Fruit fly (Drosophila melanogaster): ENCODE results near the gene kst.

kst gene

dm6 chr3L:3334784-3335183 is 1.9 kb upstream of the kst start, which contains the start of gene CG14969 (continued):
- TF ChIP-seq ham (GFP tag; IDR thresholded peaks at IDR 0.05) = no peak
- TF ChIP-seq scrt (GFP tag; optimal IDR thresholded peaks at IDR 0.05) = no peak
- no peak for TF ChIP-seq toy (GFP tag; IDR thresholded peaks at IDR 0.05)
- TF ChIP-seq CG17359 (tag; optimal IDR thresholded peaks at IDR 0.05) = no peak
- TF ChIP-seq Chrac-16 (GFP tag; optimal IDR thresholded peaks at IDR 0.05) = no peak
- TF ChIP-seq chif (GFP tag; optimal IDR thresholded peaks at IDR 0.05) = no peak
- TF ChIP-seq CG5245 (GFP tag; optimal IDR thresholded peaks at IDR 0.05) = no peak
- TF ChIP-seq schlank (tag; optimal IDR thresholded peaks at IDR 0.05) = no peak
- TF ChIP-seq zfh1 (GFP tag; IDR thresholded peaks at IDR 0.05) = no peak
- TF ChIP-seq CG1233 (GFP tag; optimal IDR thresholded peaks at IDR 0.05) = no peak
- no peak for TF ChIP-seq CG17186 (GFP tag; optimal IDR thresholded peaks at IDR 0.05)
- no peak for TF ChIP-seq Ravus (GFP tag; IDR thresholded peaks at IDR 0.05)
- peak; percentile 39 for TF ChIP-seq Ets97D (GFP tag; optimal IDR thresholded peaks at IDR 0.05)
- TF ChIP-seq Doc2 (GFP tag; IDR thresholded peaks at IDR 0.05) = no peak
- TF ChIP-seq cad (GFP tag; optimal IDR thresholded peaks at IDR 0.05) = no peak
- no peak for TF ChIP-seq Optix (GFP tag; IDR thresholded peaks at IDR 0.05)
- TF ChIP-seq gsb (GFP tag; IDR thresholded peaks at IDR 0.05) = no peak
- TF ChIP-seq ara (GFP tag; IDR thresholded peaks at IDR 0.05) = no peak
- no peak for TF ChIP-seq sna (GFP tag; IDR thresholded peaks at IDR 0.05; ENCODE audit: partially characterized antibody)
- no peak for TF ChIP-seq sqz (GFP tag; optimal IDR thresholded peaks at IDR 0.05)
- TF ChIP-seq CG1529 (GFP tag; optimal IDR thresholded peaks at IDR 0.05) = no peak
- no peak for TF ChIP-seq E2f1 (GFP tag; IDR thresholded peaks at IDR 0.05)
- 0 out of 3 replicates have a peak, but pooled peaks have one; percentile 24 for TF ChIP-seq HLH4C (GFP tag; IDR thresholded peaks at IDR 0.05; ENCODE audit: partially characterized antibody)
- no peak for TF ChIP-seq ap (GFP tag; IDR thresholded peaks at IDR 0.05)
- TF ChIP-seq bbx (GFP tag; IDR thresholded peaks at IDR 0.05; ENCODE audit: partially characterized antibody) = peak; percentile 48; the same call in 1 of the 2 replicates
- TF ChIP-seq CG2712 (tag; optimal IDR thresholded peaks at IDR 0.05) = peak; percentile 15
- no peak for TF ChIP-seq CG3995 (GFP tag; optimal IDR thresholded peaks at IDR 0.05)
- TF ChIP-seq HLHmδ (GFP tag; optimal IDR thresholded peaks at IDR 0.05) = no peak
- peak; percentile 41 for TF ChIP-seq gro (GFP tag; optimal IDR thresholded peaks at IDR 0.05)
- no peak for TF ChIP-seq bcd (GFP tag; optimal IDR thresholded peaks at IDR 0.05)
- peak; percentile 4 for TF ChIP-seq nmo (GFP tag; optimal IDR thresholded peaks at IDR 0.05)
- no peak for TF ChIP-seq CG2875 (GFP tag; optimal IDR thresholded peaks at IDR 0.05)
- no peak for TF ChIP-seq grn (GFP tag; optimal IDR thresholded peaks at IDR 0.05)
- TF ChIP-seq CG16779 (GFP tag; IDR thresholded peaks at IDR 0.05) = no peak
- no peak for TF ChIP-seq CG31224 (GFP tag; IDR thresholded peaks at IDR 0.05)
- TF ChIP-seq CG7839 (tag; optimal IDR thresholded peaks at IDR 0.05) = no peak
- no peak for TF ChIP-seq CG8281 (tag; optimal IDR thresholded peaks at IDR 0.05)
- no peak for TF ChIP-seq Mad (GFP tag; optimal IDR thresholded peaks at IDR 0.05)
- no peak for TF ChIP-seq sens (GFP tag)
- no peak for TF ChIP-seq CG3281 (GFP tag; optimal IDR thresholded peaks at IDR 0.05)
- TF ChIP-seq Deaf1 (tag; optimal IDR thresholded peaks at IDR 0.05) = no peak
- TF ChIP-seq Hey (tag; optimal IDR thresholded peaks at IDR 0.05) = no peak
- TF ChIP-seq ind (GFP tag; optimal IDR thresholded peaks at IDR 0.05) = no peak
- TF ChIP-seq CG12942 (GFP tag; optimal IDR thresholded peaks at IDR 0.05) = no peak
- no peak for TF ChIP-seq Sox100B (GFP tag; optimal IDR thresholded peaks at IDR 0.05)
- no peak for TF ChIP-seq dmrt99B (tag; optimal IDR thresholded peaks at IDR 0.05)
- no peak for TF ChIP-seq fd96Cb (tag; optimal IDR thresholded peaks at IDR 0.05)
- no peak for TF ChIP-seq Stat92E (GFP tag; optimal IDR thresholded peaks at IDR 0.05)
- TF ChIP-seq amos (GFP tag; IDR thresholded peaks at IDR 0.05; ENCODE audit: partially characterized antibody) = peak; percentile 50; the same call in 1 of the 2 replicates
- peak; percentile 52; the same call in 1 of the 4 replicates for TF ChIP-seq Dll (GFP tag; IDR thresholded peaks at IDR 0.05; ENCODE audit: partially characterized antibody)
- TF ChIP-seq ken (GFP tag; IDR thresholded peaks at IDR 0.05) = no peak
